Worm (Caenorhabditis elegans): ENCODE data around the gene scav-1.

DNA sequence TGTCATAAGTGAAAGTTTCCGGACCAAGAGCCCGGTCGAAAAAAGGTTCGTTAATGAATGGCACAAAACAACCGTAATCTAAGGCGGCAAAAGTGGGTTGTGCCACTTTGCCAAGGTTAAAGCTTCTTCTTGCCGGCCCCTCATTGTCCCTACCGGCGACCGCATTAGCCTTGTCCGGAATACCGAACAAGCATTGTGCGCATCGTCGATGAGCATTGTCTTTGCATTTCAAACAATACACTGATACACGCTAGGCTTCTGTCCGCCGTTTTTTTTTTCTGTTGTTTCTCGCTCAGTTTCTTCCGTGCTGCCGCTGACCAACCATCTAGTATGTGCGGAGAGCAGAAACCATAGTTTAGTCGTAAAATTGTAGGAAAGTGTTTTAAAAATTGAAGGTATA, 3.1 kb downstream of the scav-1 start, which contains the start of gene C03F11.2:
- TF ChIP-seq blmp-1 (tag; optimal IDR thresholded peaks at IDR 0.05) (no peak), nhr-237 (tag; optimal IDR thresholded peaks at IDR 0.05) (no peak), hlh-1 (tag; optimal IDR thresholded peaks at IDR 0.05) (no peak), ztf-11 (tag; optimal IDR thresholded peaks at IDR 0.05) (no peak), unc-62 (GFP tag; optimal IDR thresholded peaks at IDR 0.05) (no peak), nhr-76 (tag; optimal IDR thresholded peaks at IDR 0.05) (no peak), ham-2 (GFP tag; optimal IDR thresholded peaks at IDR 0.05) (no peak), pha-4 (tag; optimal IDR thresholded peaks at IDR 0.05) (no peak)

All from whole organism, mixed stage, embryonic.